Worm (Caenorhabditis elegans) whole organism, L4 larva: ENCODE measurements around the gene F26C11.1.
A peak's percentile ranks its signal among the peaks of the same experiment; 100 is the strongest.

Experiments used
- F26F4.8 ChIP-seq: fragments of 200-800 bp; sonication (Bioruptor generic); conservative IDR thresholded peaks from 2 replicates; pipeline ENCODE4 v1.3.6; 2022; ENCODE audit warnings: missing genetic modification characterization, missing compliant biosample characterization
- F37D6.2 ChIP-seq: sonication (generic microtip); optimal IDR thresholded peaks from 2 replicates; lab custom pipeline; 2016; ENCODE audit warnings: mild to moderate bottlenecking, missing genetic modification characterization, missing compliant biosample characterization
- F44E2.7 ChIP-seq: fragments of 200-800 bp; sonication (Bioruptor generic); IDR thresholded peaks from 2 replicates; pipeline ENCODE4 v2.1.2; 2022; ENCODE audit warnings: missing genetic modification characterization, missing compliant biosample characterization
- T26A8.4 ChIP-seq: fragments of 200-800 bp; sonication (Bioruptor generic); IDR thresholded peaks from 2 replicates; pipeline ENCODE4 v1.3.6; 2022; ENCODE audit warnings: missing genetic modification characterization, missing compliant biosample characterization
- ZK337.2 ChIP-seq: fragments of 200-800 bp; sonication (Bioruptor generic); IDR thresholded peaks from 2 replicates; pipeline ENCODE4 v1.3.6; 2022; ENCODE audit warnings: missing genetic modification reagents, missing genetic modification characterization, missing compliant biosample characterization
- ZK546.5 ChIP-seq, 2 experiments: sonication (generic microtip); optimal IDR thresholded peaks; 2 replicates each; lab custom pipeline; 2017; ENCODE audit warnings: missing biosample characterization in 2 of 2, missing genetic modification characterization in 2 of 2
- aha-1 ChIP-seq: fragments of 150-350 bp; peaks from one replicate; lab custom pipeline; 2014; ENCODE audit warnings: missing biosample characterization, missing genetic modification characterization
- aly-2 ChIP-seq: sonication (generic microtip); optimal IDR thresholded peaks from 2 replicates; lab custom pipeline; 2018; ENCODE audit warnings: missing biosample characterization, missing genetic modification characterization
- ceh-28 ChIP-seq: fragments of 150-350 bp; optimal IDR thresholded peaks from 2 replicates; lab custom pipeline; 2014; ENCODE audit warnings: missing biosample characterization, missing genetic modification reagents, missing genetic modification characterization
- ceh-32 ChIP-seq: sonication (generic microtip); optimal IDR thresholded peaks from 2 replicates; lab custom pipeline; 2016; ENCODE audit warnings: mild to moderate bottlenecking, missing genetic modification characterization, missing compliant biosample characterization; ENCODE audit not compliant: poor library complexity
- ces-1 ChIP-seq: fragments of 150-350 bp; sonication (generic microtip); optimal IDR thresholded peaks from 4 replicates; lab custom pipeline; 2014; ENCODE audit warnings: missing biosample characterization, missing genetic modification reagents, missing genetic modification characterization
- cey-2 ChIP-seq: sonication (generic microtip); optimal IDR thresholded peaks from 3 replicates; lab custom pipeline; 2017; ENCODE audit warnings: missing genetic modification characterization, mild to moderate bottlenecking, missing compliant biosample characterization, antibody characterized with exemption, borderline replicate concordance; ENCODE audit not compliant: insufficient read depth
- daf-16 ChIP-seq, 3 experiments: sonication (generic microtip); optimal IDR thresholded peaks; 2 replicates each; lab custom pipeline; 2016 to 2017; ENCODE audit warnings: missing genetic modification characterization in 3 of 3, missing genetic modification reagents in 3 of 3, mild to moderate bottlenecking in 2 of 3, missing compliant biosample characterization in 2 of 3, missing biosample characterization in 1 of 3, moderate library complexity in 1 of 3
- daf-8 ChIP-seq: fragments of 200-800 bp; sonication (Bioruptor generic); IDR thresholded peaks from 2 replicates; pipeline ENCODE4 v1.3.6; 2022; ENCODE audit warnings: missing genetic modification characterization, missing compliant biosample characterization
- dmd-6 ChIP-seq: fragments of 200-800 bp; sonication (Bioruptor generic); IDR thresholded peaks from 2 replicates; pipeline ENCODE4 v1.3.6; 2022; ENCODE audit warnings: missing genetic modification reagents, missing genetic modification characterization, missing compliant biosample characterization
- dve-1 ChIP-seq: sonication (generic microtip); optimal IDR thresholded peaks from 2 replicates; lab custom pipeline; 2017; ENCODE audit warnings: antibody characterized with exemption, mild to moderate bottlenecking, missing genetic modification characterization, missing compliant biosample characterization; ENCODE audit not compliant: insufficient read depth
- lin-38 ChIP-seq: fragments of 200-800 bp; sonication (Bioruptor generic); IDR thresholded peaks from 2 replicates; pipeline ENCODE4 v1.3.6; 2022; ENCODE audit warnings: missing genetic modification reagents, missing genetic modification characterization, missing compliant biosample characterization
- lin-39 ChIP-seq: fragments of 150-350 bp; optimal IDR thresholded peaks from 2 replicates; lab custom pipeline; 2014; ENCODE audit warnings: missing biosample characterization, missing genetic modification reagents, missing genetic modification characterization
- lsy-2 ChIP-seq, 2 experiments: fragments of 150-350 bp in 1 of 2; sonication (generic microtip) in 1 of 2; optimal IDR thresholded peaks; 2 replicates each; lab custom pipeline; 2014 to 2017; ENCODE audit warnings: missing biosample characterization in 2 of 2, missing genetic modification characterization in 2 of 2
- mdl-1 ChIP-seq, 2 experiments: fragments of 150-350 bp in 1 of 2; sonication (generic microtip) in 1 of 2; optimal IDR thresholded peaks; 2 replicates each; lab custom pipeline; 2014 to 2017; ENCODE audit warnings: missing biosample characterization in 2 of 2, missing genetic modification characterization in 2 of 2
- mxl-3 ChIP-seq: fragments of 200-800 bp; sonication (Bioruptor generic); optimal IDR thresholded peaks from 2 replicates; lab custom pipeline; 2018; ENCODE audit warnings: mild to moderate bottlenecking, missing genetic modification characterization, missing compliant biosample characterization
- nhr-48 ChIP-seq: sonication (generic microtip); optimal IDR thresholded peaks from 2 replicates; lab custom pipeline; 2016; ENCODE audit warnings: mild to moderate bottlenecking, missing genetic modification characterization, missing compliant biosample characterization
- php-3 ChIP-seq: fragments of 200-800 bp; sonication (Bioruptor generic); IDR thresholded peaks from 2 replicates; pipeline ENCODE4 v1.3.6; 2022; ENCODE audit warnings: missing genetic modification reagents, missing genetic modification characterization, missing compliant biosample characterization
- pqm-1 ChIP-seq: sonication (generic microtip); optimal IDR thresholded peaks from 2 replicates; lab custom pipeline; 2017; ENCODE audit warnings: missing biosample characterization, missing genetic modification characterization
- rbr-2 ChIP-seq: sonication (generic microtip); optimal IDR thresholded peaks from 2 replicates; lab custom pipeline; 2016; ENCODE audit warnings: missing genotype, missing genetic modification characterization, missing compliant biosample characterization
- saeg-2 ChIP-seq: fragments of 200-800 bp; sonication (Bioruptor generic); IDR thresholded peaks from 2 replicates; pipeline ENCODE4 v1.3.6; 2022; ENCODE audit warnings: missing genetic modification reagents, missing genetic modification characterization, missing compliant biosample characterization
- sdz-12 ChIP-seq: fragments of 200-800 bp; sonication (Bioruptor generic); optimal IDR thresholded peaks from 2 replicates; lab custom pipeline; 2018; ENCODE audit warnings: mild to moderate bottlenecking, missing genetic modification characterization, missing compliant biosample characterization
- skn-1 ChIP-seq: fragments of 150-350 bp; optimal IDR thresholded peaks from 2 replicates; lab custom pipeline; 2014; ENCODE audit warnings: missing biosample characterization, missing genetic modification characterization
- snpc-1.2 ChIP-seq: fragments of 200-800 bp; sonication (Bioruptor generic); IDR thresholded peaks from 2 replicates; pipeline ENCODE4 v1.3.6; 2022; ENCODE audit warnings: missing genetic modification reagents, missing genetic modification characterization, missing compliant biosample characterization
- unc-130 ChIP-seq: sonication (generic microtip); optimal IDR thresholded peaks from 2 replicates; lab custom pipeline; 2016; ENCODE audit warnings: missing genetic modification reagents, missing genetic modification characterization, missing compliant biosample characterization
- unc-62 ChIP-seq, 3 experiments: fragments of 150-350 bp in 1 of 3; sonication (generic microtip); optimal IDR thresholded peaks in 2 of 3; peaks in 1 of 3; 1 replicate in 1 of 3; 2 replicates in 2 of 3; lab custom pipeline; 2014 to 2017; ENCODE audit warnings: missing biosample characterization in 3 of 3, missing genetic modification characterization in 3 of 3, missing genetic modification reagents in 3 of 3, missing genotype in 1 of 3
- zfp-2 ChIP-seq: sonication (generic microtip); optimal IDR thresholded peaks from 2 replicates; lab custom pipeline; 2016; ENCODE audit warnings: mild to moderate bottlenecking, missing genetic modification characterization, missing compliant biosample characterization
- zfp-3 ChIP-seq: fragments of 200-800 bp; sonication (Bioruptor generic); conservative IDR thresholded peaks from 2 replicates; pipeline ENCODE4 v1.3.6; 2022; ENCODE audit warnings: missing genetic modification reagents, missing genetic modification characterization, missing compliant biosample characterization
- ztf-11 ChIP-seq: fragments of 150-350 bp; optimal IDR thresholded peaks from 2 replicates; lab custom pipeline; 2014; ENCODE audit warnings: missing biosample characterization, missing genetic modification characterization

Gene F26C11.1

DNA sequence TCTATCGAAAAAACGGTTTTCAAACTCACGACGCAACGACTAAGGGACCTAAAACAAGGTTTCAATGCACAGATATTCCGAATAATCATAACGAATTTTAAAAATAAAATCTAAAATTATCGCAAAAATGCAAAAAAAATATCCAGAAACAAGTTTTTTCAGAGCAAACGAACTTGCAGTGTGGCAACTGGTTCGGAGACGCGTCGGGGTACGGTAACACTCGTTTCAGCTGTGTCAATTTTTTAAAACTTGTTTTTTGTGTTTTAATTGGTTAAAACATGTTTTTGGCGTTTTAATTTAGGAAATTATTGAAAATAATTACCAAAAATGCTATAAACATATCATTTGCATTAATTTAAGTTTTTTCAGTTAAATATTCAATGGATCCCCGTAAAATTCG is 2.1 kb upstream of the F26C11.1 start, which contains the start of gene C08H9.16 (continued):
- no peak for TF ChIP-seq daf-8 (GFP tag; lab: Robert Waterston, UW)
- TF ChIP-seq, all 104 proteins: peak for 20

DNA sequence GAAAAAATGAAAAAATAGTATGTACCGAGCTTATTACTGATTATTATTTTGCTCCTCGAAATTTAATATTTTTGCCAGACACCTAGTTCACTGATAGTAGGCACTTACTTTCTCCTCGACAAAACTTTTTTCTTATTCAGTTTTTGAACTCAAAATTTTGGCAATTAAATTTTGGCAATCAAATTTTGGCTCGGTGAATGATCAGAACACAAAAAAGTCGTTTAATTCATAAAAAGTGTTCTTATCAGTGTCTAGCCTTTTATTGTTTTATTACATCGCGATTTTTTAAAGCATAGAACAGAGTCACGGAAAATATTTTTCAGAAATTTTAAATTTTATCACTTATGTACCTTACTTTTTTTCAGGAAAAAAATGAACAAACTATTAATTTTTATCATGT is 638 bp downstream of the F26C11.1 start:
- TF ChIP-seq ces-1 (GFP tag; lab: Kevin White, UChicago), result no peak
- TF ChIP-seq zfp-2 (tag; lab: Kevin White, UChicago), result no peak
- peak; percentile 47 for TF ChIP-seq dmd-6 (GFP tag; lab: Robert Waterston, UW)
- TF ChIP-seq daf-16 (GFP tag; optimal IDR thresholded peaks at IDR 0.05; lab: Kevin White, UChicago), result no peak
- peak; percentile 65 for TF ChIP-seq daf-16 (tag; optimal IDR thresholded peaks at IDR 0.05; lab: Kevin White, UChicago)
- TF ChIP-seq mdl-1 (tag; optimal IDR thresholded peaks at IDR 0.05; lab: Kevin White, UChicago), result no peak
- no peak for TF ChIP-seq ceh-32 (tag; lab: Kevin White, UChicago)
- no peak for TF ChIP-seq lin-39
- TF ChIP-seq zfp-3 (GFP tag; lab: Robert Waterston, UW), result no peak
- no peak for TF ChIP-seq mxl-3 (GFP tag; lab: Kevin White, UChicago)
- peak; percentile 53 for TF ChIP-seq dve-1 (tag; lab: Kevin White, UChicago)
- no peak for TF ChIP-seq skn-1 (tag; lab: Kevin White, UChicago)
- TF ChIP-seq ceh-28 (tag; lab: Kevin White, UChicago), result no peak
- no peak for TF ChIP-seq unc-130 (GFP tag; lab: Kevin White, UChicago)
- TF ChIP-seq pqm-1 (tag; lab: Kevin White, UChicago), result peak; percentile 13
- TF ChIP-seq php-3 (GFP tag; lab: Robert Waterston, UW), result peak; percentile 95

DNA sequence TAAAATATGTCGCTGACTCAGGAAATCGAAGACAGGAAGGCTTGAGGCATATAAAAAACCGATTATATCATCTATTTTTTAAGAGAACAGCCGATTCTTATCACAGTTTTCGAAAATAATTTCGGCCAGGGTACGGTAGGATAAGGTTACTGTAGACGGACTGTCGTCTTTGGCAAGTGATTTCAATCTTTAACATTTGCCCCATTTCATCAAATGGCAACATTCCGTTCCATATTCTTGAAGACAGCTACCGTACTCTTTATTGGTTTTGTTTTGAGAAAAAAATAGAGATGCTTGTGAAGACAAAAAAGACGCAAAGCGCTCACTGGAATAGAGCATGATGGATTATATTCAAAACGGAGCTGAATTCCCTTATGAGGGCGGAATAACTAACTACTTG is 4.2 kb downstream of the F26C11.1 start:
- TF ChIP-seq cey-2 (tag; lab: Kevin White, UChicago) (no peak), ztf-11 (no peak), ZK337.2 (GFP tag; lab: Robert Waterston, UW) (no peak), zfp-2 (tag; lab: Kevin White, UChicago) (no peak), F26F4.8 (GFP tag; lab: Robert Waterston, UW) (no peak), dmd-6 (GFP tag; lab: Robert Waterston, UW) (no peak), daf-16 (GFP tag; optimal IDR thresholded peaks at IDR 0.05; lab: Kevin White, UChicago) (no peak), daf-16 (tag; optimal IDR thresholded peaks at IDR 0.05; lab: Kevin White, UChicago) (no peak), ZK546.5 (tag; optimal IDR thresholded peaks at IDR 0.05; lab: Kevin White, UChicago) (no peak), aha-1 (tag; lab: Kevin White, UChicago) (peak; percentile 91)

DNA sequence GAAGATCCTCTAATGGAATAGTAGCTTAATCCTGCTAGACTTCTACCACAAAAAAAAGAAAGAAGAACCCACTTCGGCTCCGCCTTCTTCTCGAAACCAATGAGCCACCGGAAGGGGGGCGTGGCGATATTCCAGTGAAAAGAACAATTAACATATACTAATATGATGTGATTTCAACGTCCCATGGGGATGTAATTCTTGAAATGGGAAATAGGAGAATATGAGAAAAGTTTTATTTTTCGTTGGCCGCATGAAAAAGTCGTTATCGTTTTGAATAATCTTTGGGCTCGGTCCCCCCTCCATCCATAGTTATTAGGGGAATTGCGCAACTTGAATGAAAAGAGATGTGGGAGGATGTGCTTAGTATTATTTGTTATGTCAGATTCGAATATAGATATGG is 5.7 kb downstream of the F26C11.1 start, which contains the start of gene unc-4:
TSS of gene unc-4 (minus strand) at position 101 of the 400 bp plus-strand sequence.
- no peak for TF ChIP-seq snpc-1.2 (GFP tag; lab: Robert Waterston, UW)
- no peak for TF ChIP-seq nhr-48 (tag; lab: Kevin White, UChicago)
- TF ChIP-seq aly-2 (tag; lab: Kevin White, UChicago), result no peak
- TF ChIP-seq sdz-12, result no peak
- TF ChIP-seq lsy-2 (tag; optimal IDR thresholded peaks at IDR 0.05; lab: Kevin White, UChicago), result no peak
- TF ChIP-seq skn-1 (tag; lab: Kevin White, UChicago), result no peak
- TF ChIP-seq, all 104 proteins: peak for 0

DNA sequence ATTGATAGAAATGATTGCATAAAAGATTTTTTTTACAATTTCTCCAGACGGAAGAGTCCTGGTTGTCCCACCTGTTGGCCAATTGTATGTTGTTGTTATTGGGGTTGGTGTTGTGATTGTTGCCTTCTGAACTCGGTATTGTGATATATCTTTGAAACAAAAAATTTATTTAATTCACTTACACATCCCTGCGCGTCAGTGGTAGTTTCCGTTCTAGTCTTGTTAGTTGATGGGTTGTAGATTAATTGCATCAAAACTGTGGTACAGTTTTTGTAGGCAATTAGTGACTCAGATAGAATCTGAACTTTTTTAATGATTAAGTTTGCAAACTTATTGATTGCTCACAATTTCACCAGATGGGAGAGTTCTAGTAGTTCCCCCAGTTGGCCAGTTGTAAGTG is 9.9 kb downstream of the F26C11.1 start:
- TF ChIP-seq unc-62 (GFP tag; optimal IDR thresholded peaks at IDR 0.05 in 1 of 2; lab: Kevin White, UChicago), result peak in 1 of 2 experiments; percentile 97
- TF ChIP-seq unc-62 (tag; optimal IDR thresholded peaks at IDR 0.05; lab: Kevin White, UChicago), result no peak
- no peak for TF ChIP-seq saeg-2 (GFP tag; lab: Robert Waterston, UW)

DNA sequence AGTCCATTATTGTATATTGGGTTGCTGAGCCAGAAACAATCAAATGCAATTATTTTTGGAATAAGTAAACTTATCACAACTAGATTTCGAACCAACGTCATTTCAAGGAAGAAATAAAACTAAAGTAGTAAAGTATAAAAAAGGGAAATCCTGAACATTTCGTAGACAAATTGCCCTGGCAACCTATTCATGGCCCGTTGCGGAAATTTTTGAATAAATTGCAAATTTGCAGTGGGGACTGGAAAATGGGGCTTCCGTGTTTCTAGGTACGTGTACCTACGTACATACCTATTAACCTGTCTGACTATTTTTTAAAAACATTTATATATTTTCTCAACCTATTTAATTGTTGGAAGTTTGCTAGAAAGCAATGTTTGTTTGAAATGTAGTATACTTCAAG is 20.5 kb downstream of the F26C11.1 start, which contains the start of gene F26C11.3:
TSS of gene F26C11.3 (minus strand) at position 101 of the 400 bp plus-strand sequence.
- TF ChIP-seq lsy-2 (tag; optimal IDR thresholded peaks at IDR 0.05; lab: Kevin White, UChicago) (no peak), lin-38 (GFP tag; lab: Robert Waterston, UW) (no peak), F44E2.7 (GFP tag; lab: Robert Waterston, UW) (no peak), F37D6.2 (tag; lab: Kevin White, UChicago) (no peak), rbr-2 (no peak), T26A8.4 (GFP tag; lab: Robert Waterston, UW) (no peak)
